Fruit fly (Drosophila melanogaster): ENCODE results near the gene daed.

- TF ChIP-seq spab (GFP tag; optimal IDR thresholded peaks at IDR 0.05) (peak; percentile 100), esn (GFP tag; optimal IDR thresholded peaks at IDR 0.05) (peak; percentile 100), vri (GFP tag; optimal IDR thresholded peaks at IDR 0.05) (peak; percentile 99), CG11902 (GFP tag; optimal IDR thresholded peaks at IDR 0.05) (peak; percentile 99), CG10669 (GFP tag; optimal IDR thresholded peaks at IDR 0.05) (peak; percentile 100), CG32006 (GFP tag; optimal IDR thresholded peaks at IDR 0.05) (peak; percentile 100), Hr39 (GFP tag; optimal IDR thresholded peaks at IDR 0.05) (peak; percentile 100), CG11762 (GFP tag; optimal IDR thresholded peaks at IDR 0.05; ENCODE audit: insufficient read depth) (peak; percentile 100), Hr38 (GFP tag; optimal IDR thresholded peaks at IDR 0.05) (peak; percentile 98), CG3919 (GFP tag; optimal IDR thresholded peaks at IDR 0.05) (peak; percentile 100), CG10631 (GFP tag; optimal IDR thresholded peaks at IDR 0.05) (peak; percentile 100), cyc (GFP tag; optimal IDR thresholded peaks at IDR 0.05) (peak; percentile 100)
Observed at dm6 chr2L:2202018-2202852, 13.9 kb downstream of the daed start.
